Fruit fly (Drosophila melanogaster) whole organism, embryonic: ENCODE data around the gene haf.

Experiments
- Abd-B ChIP-seq: fragments of 200-800 bp; sonication (Bioruptor generic); optimal IDR thresholded peaks from 2 replicates; lab custom pipeline; 2018; ENCODE audit warnings: missing biosample characterization, mild to moderate bottlenecking, missing genetic modification characterization, moderate library complexity
- Antp ChIP-seq: fragments of 200-800 bp; sonication (Bioruptor generic); optimal IDR thresholded peaks from 3 replicates; lab custom pipeline; 2016; ENCODE audit warnings: missing biosample characterization, missing genetic modification characterization
- Asciz ChIP-seq: fragments of 200-800 bp; sonication (Bioruptor generic); optimal IDR thresholded peaks from 2 replicates; lab custom pipeline; 2017; ENCODE audit warnings: missing biosample characterization, mild to moderate bottlenecking, missing genetic modification characterization, missing genetic modification reagents
- BtbVII ChIP-seq: fragments of 200-800 bp; sonication (Bioruptor generic); optimal IDR thresholded peaks from 3 replicates; lab custom pipeline; 2017; ENCODE audit warnings: missing biosample characterization, mild to moderate bottlenecking, missing genetic modification characterization
- CG11456 ChIP-seq: fragments of 200-800 bp; sonication (Bioruptor generic); IDR thresholded peaks from 3 replicates; pipeline ENCODE4 v1.3.6; 2022; ENCODE audit warnings: missing biosample characterization, missing genetic modification characterization
- CG11560 ChIP-seq: fragments of 200-800 bp; sonication (Bioruptor generic); IDR thresholded peaks from 3 replicates; pipeline ENCODE4 v1.3.6; 2022; ENCODE audit warnings: missing biosample characterization, missing genetic modification characterization
- CG11723 ChIP-seq: fragments of 200-800 bp; sonication (Bioruptor generic); optimal IDR thresholded peaks from 2 replicates; lab custom pipeline; 2017; ENCODE audit warnings: missing biosample characterization, mild to moderate bottlenecking, missing genetic modification characterization
- CG12299 ChIP-seq: fragments of 200-800 bp; sonication (Bioruptor generic); optimal IDR thresholded peaks from 2 replicates; lab custom pipeline; 2018; ENCODE audit warnings: missing biosample characterization, mild to moderate bottlenecking, missing genetic modification characterization
- CG12744 ChIP-seq: fragments of 200-800 bp; sonication (Bioruptor generic); optimal IDR thresholded peaks from 2 replicates; lab custom pipeline; 2016; ENCODE audit warnings: missing biosample characterization, missing genetic modification characterization
- CG12769 ChIP-seq: fragments of 200-800 bp; sonication (Bioruptor generic); optimal IDR thresholded peaks from 2 replicates; lab custom pipeline; 2019; ENCODE audit warnings: missing biosample characterization, mild to moderate bottlenecking, missing genetic modification characterization, moderate library complexity
- CG13123 ChIP-seq: fragments of 200-800 bp; sonication (Bioruptor generic); optimal IDR thresholded peaks from 2 replicates; lab custom pipeline; 2016; ENCODE audit warnings: missing biosample characterization, missing genetic modification characterization
- CG13296 ChIP-seq: fragments of 200-800 bp; sonication (Bioruptor generic); optimal IDR thresholded peaks from 3 replicates; lab custom pipeline; 2018; ENCODE audit warnings: missing biosample characterization, mild to moderate bottlenecking, missing genetic modification characterization
- CG13775 ChIP-seq: fragments of 200-800 bp; sonication (Bioruptor generic); optimal IDR thresholded peaks from 3 replicates; lab custom pipeline; 2017; ENCODE audit warnings: missing biosample characterization, mild to moderate bottlenecking, missing genetic modification characterization
- CG14667 ChIP-seq: fragments of 200-800 bp; sonication (Bioruptor generic); IDR thresholded peaks from 2 replicates; pipeline ENCODE4 v1.3.6; 2022; ENCODE audit warnings: missing biosample characterization, missing genetic modification characterization
- CG15011 ChIP-seq: fragments of 200-800 bp; sonication (Bioruptor generic); optimal IDR thresholded peaks from 3 replicates; lab custom pipeline; 2018; ENCODE audit warnings: missing biosample characterization, mild to moderate bottlenecking, missing genetic modification characterization
- CG1529 ChIP-seq: fragments of 200-800 bp; sonication (Bioruptor generic); optimal IDR thresholded peaks from 3 replicates; lab custom pipeline; 2018; ENCODE audit warnings: missing biosample characterization, missing genetic modification characterization
- CG15696 ChIP-seq: fragments of 200-800 bp; sonication (Bioruptor generic); optimal IDR thresholded peaks from 2 replicates; lab custom pipeline; 2019; ENCODE audit warnings: missing biosample characterization, mild to moderate bottlenecking, missing genetic modification characterization, moderate library complexity
- CG1603 ChIP-seq: fragments of 200-800 bp; sonication (Bioruptor generic); optimal IDR thresholded peaks from 2 replicates; lab custom pipeline; 2019; ENCODE audit warnings: missing biosample characterization, mild to moderate bottlenecking, missing genetic modification characterization, moderate library complexity
- CG3163 ChIP-seq: fragments of 200-800 bp; sonication (Bioruptor generic); optimal IDR thresholded peaks from 3 replicates; lab custom pipeline; 2016; ENCODE audit warnings: missing biosample characterization, missing genetic modification characterization
- CG32532 ChIP-seq: fragments of 200-800 bp; sonication (Bioruptor generic); IDR thresholded peaks from 2 replicates; pipeline ENCODE4 v1.3.6; 2022; ENCODE audit warnings: missing biosample characterization, missing genetic modification characterization
- CG4404 ChIP-seq: fragments of 200-800 bp; sonication (Bioruptor generic); IDR thresholded peaks from 2 replicates; pipeline ENCODE4 v1.3.6; 2022; ENCODE audit warnings: missing biosample characterization, missing genetic modification characterization
- CG4617 ChIP-seq: fragments of 200-800 bp; sonication (Bioruptor generic); optimal IDR thresholded peaks from 3 replicates; lab custom pipeline; 2016; ENCODE audit warnings: missing biosample characterization, missing genetic modification characterization, borderline replicate concordance
- CG6765 ChIP-seq: fragments of 200-800 bp; sonication (Bioruptor generic); optimal IDR thresholded peaks from 3 replicates; lab custom pipeline; 2017; ENCODE audit warnings: missing biosample characterization, mild to moderate bottlenecking, missing genetic modification characterization
- CG8089 ChIP-seq: fragments of 200-800 bp; sonication (Bioruptor generic); optimal IDR thresholded peaks from 3 replicates; lab custom pipeline; 2016; ENCODE audit warnings: missing biosample characterization, missing genetic modification characterization
- CG8388 ChIP-seq: fragments of 200-800 bp; sonication (Bioruptor generic); optimal IDR thresholded peaks from 2 replicates; lab custom pipeline; 2019; ENCODE audit warnings: missing biosample characterization, mild to moderate bottlenecking, missing genetic modification characterization, moderate library complexity
- CG9609 ChIP-seq: fragments of 200-800 bp; sonication (Bioruptor generic); optimal IDR thresholded peaks from 3 replicates; lab custom pipeline; 2016; ENCODE audit warnings: missing biosample characterization, missing genetic modification characterization
- Camta ChIP-seq: fragments of 200-800 bp; sonication (Bioruptor generic); optimal IDR thresholded peaks from 2 replicates; lab custom pipeline; 2016; ENCODE audit warnings: missing biosample characterization, missing genetic modification characterization
- CoRest ChIP-seq: fragments of 200-800 bp; sonication (Bioruptor generic); optimal IDR thresholded peaks from 3 replicates; lab custom pipeline; 2018; ENCODE audit warnings: missing biosample characterization, mild to moderate bottlenecking, missing genetic modification characterization, moderate library complexity
- Deaf1 ChIP-seq: fragments of 200-800 bp; optimal IDR thresholded peaks from 3 replicates; lab custom pipeline; 2019; ENCODE audit warnings: missing biosample characterization, mild to moderate bottlenecking, missing genetic modification characterization, moderate library complexity
- Fer1 ChIP-seq: fragments of 200-800 bp; sonication (Bioruptor generic); optimal IDR thresholded peaks from 2 replicates; lab custom pipeline; 2017; ENCODE audit warnings: missing biosample characterization, mild to moderate bottlenecking, missing genetic modification characterization
- Fer2 ChIP-seq: fragments of 200-800 bp; sonication (Bioruptor generic); optimal IDR thresholded peaks from 2 replicates; lab custom pipeline; 2018; ENCODE audit warnings: missing biosample characterization, mild to moderate bottlenecking, missing genetic modification characterization, moderate library complexity
- Gug ChIP-seq: fragments of 200-800 bp; sonication (Bioruptor generic); IDR thresholded peaks from 4 replicates; pipeline ENCODE4 v1.3.6; 2022; ENCODE audit warnings: missing biosample characterization, missing genetic modification characterization
- MESR4 ChIP-seq: fragments of 200-800 bp; sonication (Bioruptor generic); optimal IDR thresholded peaks from 2 replicates; lab custom pipeline; 2018; ENCODE audit warnings: missing biosample characterization, mild to moderate bottlenecking, missing genetic modification characterization, moderate library complexity
- Mrtf ChIP-seq: fragments of 200-800 bp; sonication (Bioruptor generic); IDR thresholded peaks from 3 replicates; pipeline ENCODE4 v1.3.6; 2022; ENCODE audit warnings: missing biosample characterization, missing genetic modification characterization
- NC2α ChIP-seq: fragments of 200-800 bp; sonication (Bioruptor generic); optimal IDR thresholded peaks from 2 replicates; lab custom pipeline; 2016; ENCODE audit warnings: missing biosample characterization, missing genetic modification characterization
- NK7.1 ChIP-seq: fragments of 200-800 bp; sonication (Bioruptor generic); optimal IDR thresholded peaks from 3 replicates; lab custom pipeline; 2016; ENCODE audit warnings: missing biosample characterization, missing genetic modification characterization
- Nf-YC ChIP-seq: fragments of 200-800 bp; optimal IDR thresholded peaks from 3 replicates; lab custom pipeline; 2019; ENCODE audit warnings: missing biosample characterization, mild to moderate bottlenecking, missing genetic modification characterization, moderate library complexity
- bowl ChIP-seq: fragments of 200-800 bp; sonication (Bioruptor generic); IDR thresholded peaks from 2 replicates; pipeline ENCODE4 v1.3.6; 2022; ENCODE audit warnings: missing biosample characterization, missing genetic modification characterization
- cg ChIP-seq: fragments of 200-800 bp; sonication (Bioruptor generic); optimal IDR thresholded peaks from 3 replicates; lab custom pipeline; 2019; ENCODE audit warnings: missing biosample characterization, mild to moderate bottlenecking, missing genetic modification characterization, moderate library complexity
- crc ChIP-seq: fragments of 200-800 bp; sonication (Bioruptor generic); optimal IDR thresholded peaks from 2 replicates; lab custom pipeline; 2016; ENCODE audit warnings: missing biosample characterization, missing genetic modification characterization
- crol ChIP-seq: fragments of 200-800 bp; sonication (Bioruptor generic); IDR thresholded peaks from 2 replicates; pipeline ENCODE4 v1.3.6; 2022; ENCODE audit warnings: missing biosample characterization, missing genetic modification characterization
- danr ChIP-seq: fragments of 200-800 bp; sonication (Bioruptor generic); IDR thresholded peaks from 2 replicates; pipeline ENCODE4 v1.3.6; 2022; ENCODE audit warnings: missing biosample characterization, missing genetic modification characterization
- fd96Cb ChIP-seq: fragments of 200-800 bp; sonication (Bioruptor generic); optimal IDR thresholded peaks from 2 replicates; lab custom pipeline; 2018; ENCODE audit warnings: missing biosample characterization, mild to moderate bottlenecking, missing genetic modification characterization, moderate library complexity
- her ChIP-seq: fragments of 200-800 bp; sonication (Bioruptor generic); optimal IDR thresholded peaks from 2 replicates; lab custom pipeline; 2016; ENCODE audit warnings: missing biosample characterization, missing genetic modification characterization
- mam ChIP-seq: fragments of 200-800 bp; sonication (Bioruptor generic); optimal IDR thresholded peaks from 3 replicates; lab custom pipeline; 2016; ENCODE audit warnings: missing biosample characterization, missing genetic modification characterization
- shn ChIP-seq: fragments of 200-800 bp; sonication (Bioruptor generic); optimal IDR thresholded peaks from 3 replicates; lab custom pipeline; 2016; ENCODE audit warnings: missing biosample characterization, missing genetic modification characterization
- ssp ChIP-seq: fragments of 200-800 bp; sonication (Bioruptor generic); IDR thresholded peaks from 2 replicates; pipeline ENCODE4 v1.3.6; 2022; ENCODE audit warnings: missing biosample characterization, missing genetic modification characterization
- stc ChIP-seq: fragments of 200-800 bp; sonication (Bioruptor generic); IDR thresholded peaks from 2 replicates; pipeline ENCODE4 v1.3.6; 2022; ENCODE audit warnings: missing biosample characterization, missing genetic modification characterization
- twi ChIP-seq: fragments of 200-800 bp; optimal IDR thresholded peaks from 2 replicates; lab custom pipeline; 2019; ENCODE audit warnings: missing biosample characterization, mild to moderate bottlenecking, missing genetic modification characterization, moderate library complexity

The haf gene

dm6 chr2L:1634099-1634856 is 79.3 kb downstream of the haf start (continued):
- TF ChIP-seq CG11723 (GFP tag; lab: Kevin White, UChicago) (peak; percentile 29), Mrtf (GFP tag; lab: Robert Waterston, UW) (0 out of 3 replicates have a peak, but pooled peaks have one; percentile 31), CG12299 (tag; lab: Kevin White, UChicago) (peak; percentile 57), CG4617 (GFP tag; lab: Kevin White, UChicago) (no peak), crol (GFP tag; lab: Robert Waterston, UW) (peak; percentile 49; the same call in 1 of the 2 replicates), CoRest (tag; lab: Kevin White, UChicago) (peak; percentile 81), ssp (GFP tag; lab: Robert Waterston, UW) (peak; percentile 36), cg (GFP tag; lab: Kevin White, UChicago) (no peak), CG11456 (GFP tag; lab: Robert Waterston, UW) (peak; percentile 84), CG11560 (tag; lab: Robert Waterston, UW) (peak; percentile 72; the same call in 2 of the 3 replicates), CG6765 (GFP tag; lab: Kevin White, UChicago) (peak; percentile 79), CG3163 (GFP tag; lab: Kevin White, UChicago) (peak; percentile 53), CG1603 (tag; lab: Kevin White, UChicago) (peak; percentile 48), CG32532 (GFP tag; lab: Robert Waterston, UW) (peak; percentile 93), CG15696 (tag; lab: Kevin White, UChicago) (peak; percentile 30), stc (GFP tag; lab: Robert Waterston, UW) (no peak; the same call in 1 of the 2 replicates), Camta (peak; percentile 67), CG14667 (GFP tag; lab: Robert Waterston, UW) (peak; percentile 48), Fer2 (tag; lab: Kevin White, UChicago) (peak; percentile 72), NK7.1 (GFP tag; lab: Kevin White, UChicago) (peak; percentile 46), CG13123 (GFP tag; lab: Kevin White, UChicago) (no peak), danr (peak; percentile 45; the same call in 1 of the 2 replicates), MESR4 (GFP tag; lab: Kevin White, UChicago) (no peak), Gug (peak; percentile 67; the same call in 2 of the 4 replicates), Abd-B (GFP tag; lab: Kevin White, UChicago) (peak; percentile 22), CG12769 (tag; lab: Kevin White, UChicago) (peak; percentile 93), fd96Cb (no peak), bowl (GFP tag; lab: Robert Waterston, UW) (no peak), CG8388 (GFP tag; lab: Kevin White, UChicago) (no peak), BtbVII (peak; percentile 81), Deaf1 (tag; lab: Kevin White, UChicago) (peak; percentile 42), Fer1 (GFP tag; lab: Kevin White, UChicago) (peak; percentile 86), shn (peak; percentile 73), Asciz (GFP tag; lab: Kevin White, UChicago) (no peak), NC2α (no peak), Nf-YC (tag; lab: Kevin White, UChicago) (peak; percentile 46), twi (no peak), CG8089 (GFP tag; lab: Kevin White, UChicago) (no peak), CG1529 (GFP tag; lab: Kevin White, UChicago) (no peak), CG13296 (GFP tag; lab: Kevin White, UChicago) (peak; percentile 65), CG12744 (GFP tag; lab: Kevin White, UChicago) (peak; percentile 44), Antp (GFP tag; lab: Kevin White, UChicago) (peak; percentile 71), mam (GFP tag; lab: Kevin White, UChicago) (peak; percentile 95), CG9609 (peak; percentile 56), CG15011 (GFP tag; lab: Kevin White, UChicago) (peak; percentile 49), CG4404 (GFP tag; lab: Robert Waterston, UW) (peak; percentile 69), her (GFP tag; lab: Kevin White, UChicago) (peak; percentile 79), CG13775 (peak; percentile 62), crc (GFP tag; lab: Kevin White, UChicago) (peak; percentile 81)
